Fruit fly (Drosophila melanogaster) whole organism, pupa: Measurements from ENCODE around the gene CG11349.

Experiments
- CG10348 ChIP-seq: fragments of 200-800 bp; sonication (Bioruptor generic); IDR thresholded peaks from 2 replicates; pipeline ENCODE4 v1.3.6; 2022; ENCODE audit warnings: missing biosample characterization, missing genetic modification characterization
- CG34367 ChIP-seq: fragments of 200-800 bp; sonication (Bioruptor generic); optimal IDR thresholded peaks from 2 replicates; lab custom pipeline; 2018; ENCODE audit warnings: missing biosample characterization, mild to moderate bottlenecking, missing genetic modification characterization
- CG8301 ChIP-seq: fragments of 200-800 bp; sonication (Bioruptor generic); optimal IDR thresholded peaks from 2 replicates; lab custom pipeline; 2018; ENCODE audit warnings: missing biosample characterization, mild to moderate bottlenecking, missing genetic modification characterization
- CG9948 ChIP-seq: fragments of 200-800 bp; sonication (Bioruptor generic); optimal IDR thresholded peaks from 2 replicates; lab custom pipeline; 2018; ENCODE audit warnings: missing biosample characterization, mild to moderate bottlenecking, missing genetic modification characterization, moderate library complexity
- D1 ChIP-seq: fragments of 200-800 bp; sonication (Bioruptor generic); optimal IDR thresholded peaks from 2 replicates; lab custom pipeline; 2018; ENCODE audit warnings: missing biosample characterization, mild to moderate bottlenecking, missing genetic modification characterization, moderate library complexity
- EcR ChIP-seq: fragments of 200-800 bp; sonication (Bioruptor generic); optimal IDR thresholded peaks from 3 replicates; lab custom pipeline; 2019; ENCODE audit warnings: missing biosample characterization, missing genetic modification characterization, mild to moderate bottlenecking, moderate library complexity, missing genetic modification reagents
- Pif1A ChIP-seq: fragments of 200-800 bp; sonication (Bioruptor generic); optimal IDR thresholded peaks from 3 replicates; lab custom pipeline; 2016; ENCODE audit warnings: missing biosample characterization, missing genetic modification characterization
- Pif1B ChIP-seq: fragments of 200-800 bp; sonication (Bioruptor generic); optimal IDR thresholded peaks from 3 replicates; lab custom pipeline; 2016; ENCODE audit warnings: missing biosample characterization, missing genetic modification characterization

DNA sequence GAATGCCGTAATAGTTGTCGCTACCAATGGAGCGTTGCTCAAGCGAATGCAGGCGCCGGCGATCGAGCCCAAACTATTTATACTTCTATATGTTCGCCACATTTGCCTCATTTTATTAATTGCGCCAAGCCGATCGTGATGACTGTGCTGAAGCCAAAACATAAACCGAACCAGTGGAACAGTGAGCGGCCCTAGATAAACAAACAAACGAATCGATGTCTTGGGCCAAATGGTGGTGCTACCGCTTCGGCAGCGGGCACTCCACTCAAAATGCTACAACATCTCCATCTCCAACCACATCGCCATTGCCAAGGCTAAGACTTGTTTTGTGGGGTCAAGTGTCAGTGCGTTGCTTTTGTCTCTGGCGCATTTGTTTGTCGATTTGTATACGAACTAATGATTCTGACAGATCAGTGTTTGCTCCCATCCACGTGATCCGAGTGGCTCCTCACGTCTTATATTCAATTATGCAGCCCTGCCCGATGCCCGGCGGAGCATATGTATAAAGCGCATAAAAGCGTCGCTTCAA is 9.0 kb upstream of the CG11349 start, which contains the start of gene CG15024:
- TF ChIP-seq D1 (no peak), Pif1A (GFP tag; lab: Kevin White, UChicago) (no peak), CG9948 (tag; lab: Kevin White, UChicago) (no peak), CG8301 (tag; lab: Kevin White, UChicago) (no peak), CG34367 (no peak), Pif1B (no peak), CG10348 (GFP tag; lab: Robert Waterston, UW) (no peak), EcR (GFP tag; lab: Kevin White, UChicago) (no peak)
